Worm (Caenorhabditis elegans): Measurements from ENCODE around the gene cest-12.
A peak's percentile ranks its signal among the peaks of the same experiment; 100 is the strongest.

The cest-12 gene

DNA sequence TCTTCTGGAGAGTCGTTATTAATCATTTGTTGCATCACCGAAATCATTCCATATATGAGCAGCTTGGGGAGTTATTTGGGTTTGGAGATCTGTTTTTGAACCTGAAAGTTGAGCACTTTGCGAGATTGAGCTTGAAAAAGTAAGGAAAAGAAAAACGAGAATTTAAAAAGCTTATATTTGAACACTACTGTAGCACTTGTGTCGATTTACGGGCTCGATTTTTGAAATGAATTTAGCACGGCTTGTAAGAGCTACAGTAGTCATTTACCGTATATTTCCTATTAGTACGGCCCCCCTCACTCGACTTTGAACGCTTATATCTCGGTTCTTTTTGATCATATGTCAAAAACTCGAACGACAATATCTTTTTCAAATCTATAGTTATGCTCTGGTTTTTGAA, 23.1 kb downstream of the cest-12 start, which contains the start of gene nob-1:
Gene nob-1 (minus strand): TSS at position 101 of the 400 bp plus-strand sequence.
- TF ChIP-seq aha-1 (tag) (peak; percentile 10), hif-1 (tag; optimal IDR thresholded peaks at IDR 0.05) (no peak)

DNA sequence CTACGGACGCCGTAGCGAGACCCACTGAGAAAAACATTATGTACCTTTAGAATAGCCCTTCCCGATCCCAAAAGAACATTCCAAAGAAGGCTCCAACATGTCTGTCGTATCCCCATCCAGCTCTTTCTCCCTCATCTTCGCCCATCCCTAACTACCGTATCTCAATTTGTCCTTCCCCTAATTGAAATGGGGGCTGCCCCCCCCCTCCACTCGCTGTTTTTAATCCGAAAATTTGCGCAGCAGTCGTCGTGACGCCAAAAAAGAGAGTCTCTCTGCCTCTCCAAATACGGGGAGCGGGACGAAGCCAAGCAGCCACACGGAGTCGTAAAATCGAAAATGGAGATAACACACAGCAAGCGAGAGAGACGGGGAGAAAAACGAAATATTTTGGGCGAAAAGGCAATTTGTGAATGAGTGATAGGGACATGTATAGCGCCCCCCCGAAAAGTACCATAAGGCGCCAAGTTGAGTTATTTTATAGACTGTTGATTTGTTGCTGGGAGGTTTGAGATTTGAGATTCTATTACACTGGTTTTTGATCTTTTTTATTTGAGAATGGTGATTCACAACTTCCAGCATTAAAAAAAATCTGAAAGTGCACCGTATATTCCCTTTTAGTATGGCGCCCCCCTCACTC, 25.2 kb downstream of the cest-12 start:
- TF ChIP-seq zfp-3 (GFP tag; conservative IDR thresholded peaks at IDR 0.05) (0 out of 2 replicates have a peak, but pooled peaks have one; percentile 24), nhr-11 (tag; optimal IDR thresholded peaks at IDR 0.05) (no peak), php-3 (GFP tag; IDR thresholded peaks at IDR 0.05) (peak; percentile 82), nhr-237 (tag; optimal IDR thresholded peaks at IDR 0.05) (no peak), daf-8 (GFP tag; IDR thresholded peaks at IDR 0.05) (no peak), dmd-8 (GFP tag; IDR thresholded peaks at IDR 0.05) (no peak), ceh-20 (GFP tag; IDR thresholded peaks at IDR 0.05) (0 out of 2 replicates have a peak, but pooled peaks have one; percentile 17), dve-1 (tag; optimal IDR thresholded peaks at IDR 0.05; ENCODE audit: insufficient read depth) (peak; percentile 22), ztf-11 (tag; optimal IDR thresholded peaks at IDR 0.05) (no peak), R02D3.7 (tag; optimal IDR thresholded peaks at IDR 0.05) (no peak), attf-4 (tag; optimal IDR thresholded peaks at IDR 0.05) (no peak), duxl-1 (tag; optimal IDR thresholded peaks at IDR 0.05; ENCODE audit: poor library complexity) (no peak), F37D6.2 (tag; optimal IDR thresholded peaks at IDR 0.05) (no peak), set-16 (GFP tag; IDR thresholded peaks at IDR 0.05) (peak; percentile 31), mdl-1 (tag; optimal IDR thresholded peaks at IDR 0.05) (no peak), nhr-25 (tag; optimal IDR thresholded peaks at IDR 0.05; ENCODE audit: borderline replicate concordance, insufficient read depth) (no peak)

DNA sequence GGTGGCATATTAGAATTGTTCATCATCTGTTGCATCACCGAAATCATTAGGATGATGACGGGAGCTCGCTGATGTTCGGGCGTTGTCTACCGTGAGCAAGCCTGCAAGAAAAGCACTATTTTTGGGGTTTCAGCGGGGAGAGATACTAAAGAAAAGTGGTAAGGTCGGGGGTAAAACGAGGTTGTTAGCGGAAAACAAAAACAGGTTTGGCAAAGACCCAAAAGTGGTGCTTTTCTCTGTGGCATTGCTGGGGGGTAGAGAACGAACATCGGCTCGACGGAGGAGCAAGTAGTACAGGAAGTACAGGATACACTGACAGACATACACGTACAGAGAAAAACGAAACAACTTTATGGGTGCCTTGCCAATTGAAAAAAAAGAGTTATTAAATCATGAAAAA, 29.9 kb downstream of the cest-12 start, which contains the start of gene php-3:
Gene php-3 (minus strand): TSS at position 101 of the 400 bp plus-strand sequence.
- TF ChIP-seq nhr-76 (tag; optimal IDR thresholded peaks at IDR 0.05), result no peak
- no peak for TF ChIP-seq pqm-1 (tag; optimal IDR thresholded peaks at IDR 0.05)
- no peak for TF ChIP-seq Y5F2A.4 (GFP tag; optimal IDR thresholded peaks at IDR 0.05)
- no peak for TF ChIP-seq mdl-1 (tag; optimal IDR thresholded peaks at IDR 0.05)

DNA sequence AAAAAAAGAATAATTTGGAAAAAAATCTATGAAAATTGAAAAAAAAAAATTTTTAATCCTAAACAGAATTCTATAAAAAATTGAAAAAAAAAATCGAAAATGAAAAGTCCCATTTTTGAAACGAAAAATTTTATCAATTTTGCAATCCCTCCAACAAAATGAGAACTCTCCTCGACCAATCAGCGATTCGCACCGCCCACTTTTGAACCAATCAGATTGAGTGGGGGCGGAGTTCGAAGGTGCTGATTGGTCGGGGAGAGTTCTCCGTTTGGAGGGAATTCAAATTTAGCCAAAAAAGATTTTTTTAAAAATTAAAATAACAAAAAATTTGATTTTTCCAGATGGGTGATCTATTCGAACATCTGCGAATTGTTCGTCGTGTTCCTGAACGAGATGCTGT, 39.6 kb downstream of the cest-12 start:
- TF ChIP-seq dmd-6 (GFP tag; IDR thresholded peaks at IDR 0.05) (no peak), sdz-12 (GFP tag; optimal IDR thresholded peaks at IDR 0.05) (no peak), ceh-32 (tag; optimal IDR thresholded peaks at IDR 0.05; ENCODE audit: poor library complexity) (no peak), lin-38 (GFP tag; IDR thresholded peaks at IDR 0.05) (no peak), mxl-2 (GFP tag; conservative IDR thresholded peaks at IDR 0.05) (no peak), saeg-2 (GFP tag; IDR thresholded peaks at IDR 0.05) (no peak)

DNA sequence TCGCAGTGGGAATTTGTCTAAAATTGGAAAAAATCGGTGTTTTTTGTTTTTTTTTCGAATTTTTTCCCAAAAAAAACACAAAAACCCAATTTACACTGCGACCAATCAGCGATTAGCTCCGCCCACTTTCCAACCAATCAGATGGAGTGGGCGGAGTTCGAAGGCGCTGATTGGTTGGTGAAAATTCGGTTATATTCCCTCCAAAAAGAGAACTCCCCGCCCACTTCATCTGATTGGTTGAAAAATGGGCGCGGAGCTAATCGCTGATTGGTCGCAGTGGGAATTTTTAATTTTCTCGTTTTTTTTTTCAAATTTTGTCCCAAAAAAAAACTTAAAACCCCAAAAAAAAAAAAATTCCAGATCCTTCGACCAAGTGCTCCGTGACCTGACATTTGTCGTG, 42.8 kb downstream of the cest-12 start:
- TF ChIP-seq ceh-82 (tag; optimal IDR thresholded peaks at IDR 0.05) (no peak), T26A8.4 (GFP tag; IDR thresholded peaks at IDR 0.05) (no peak), ctbp-1 (GFP tag; IDR thresholded peaks at IDR 0.05) (no peak)

DNA sequence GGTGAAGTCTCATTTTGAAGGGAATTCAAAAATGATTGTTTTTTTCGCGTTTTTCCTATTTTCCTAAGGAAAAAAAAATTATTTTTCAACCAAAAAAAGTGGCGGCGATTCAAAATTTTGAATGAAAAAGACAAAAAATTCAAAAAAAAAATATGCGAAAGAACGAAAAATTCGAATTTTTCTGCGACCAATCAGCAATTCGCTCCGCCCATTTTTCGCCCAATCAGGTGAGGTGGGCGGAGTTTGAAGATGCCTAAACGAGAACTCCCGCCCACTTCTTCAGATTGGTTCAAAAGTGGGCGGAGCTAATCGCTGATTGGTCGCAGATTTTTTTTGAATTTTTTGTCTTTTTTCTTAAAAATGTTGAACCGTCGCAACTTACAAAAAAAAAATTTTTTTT, 43.4 kb downstream of the cest-12 start:
- no peak for TF ChIP-seq attf-4 (tag; optimal IDR thresholded peaks at IDR 0.05)
- no peak for TF ChIP-seq nhr-41 (GFP tag; IDR thresholded peaks at IDR 0.05)
- TF ChIP-seq set-16 (GFP tag; IDR thresholded peaks at IDR 0.05), result no peak
- no peak for TF ChIP-seq dpl-1 (GFP tag; optimal IDR thresholded peaks at IDR 0.05)
- TF ChIP-seq hlh-11 (tag; optimal IDR thresholded peaks at IDR 0.05), result no peak
- TF ChIP-seq madf-5 (GFP tag; IDR thresholded peaks at IDR 0.05), result no peak
- TF ChIP-seq dmd-8 (GFP tag; IDR thresholded peaks at IDR 0.05), result no peak
- no peak for TF ChIP-seq ama-1 (optimal IDR thresholded peaks at IDR 0.05)
- no peak for TF ChIP-seq lin-15B (tag; optimal IDR thresholded peaks at IDR 0.05)
- no peak for TF ChIP-seq lin-38 (GFP tag; IDR thresholded peaks at IDR 0.05)
- TF ChIP-seq ztf-7 (tag; optimal IDR thresholded peaks at IDR 0.05), result no peak
- TF ChIP-seq ceh-82 (tag; optimal IDR thresholded peaks at IDR 0.05), result no peak

Measured in whole organism, L4 larva.